Worm (Caenorhabditis elegans) whole organism, young adult: Measurements from ENCODE around the gene cyn-13.
"Not testable (repeated sequence)": the region's sequence is repeated elsewhere in the genome, so short reads cannot be mapped to it uniquely, and the experiment has no call there.

ENCODE experiments used
- B0336.3 ChIP-seq: fragments of 200-800 bp; sonication (Bioruptor generic); IDR thresholded peaks from 2 replicates; pipeline ENCODE4 v1.3.6; 2022; ENCODE audit warnings: missing genetic modification characterization, missing compliant biosample characterization
- F49E8.2 ChIP-seq: sonication (generic microtip); optimal IDR thresholded peaks from 3 replicates; lab custom pipeline; 2017; ENCODE audit warnings: missing genetic modification characterization, mild to moderate bottlenecking, missing compliant biosample characterization, antibody characterized with exemption, moderate library complexity; ENCODE audit not compliant: insufficient read depth
- F52B5.7 ChIP-seq: sonication (generic microtip); optimal IDR thresholded peaks from 2 replicates; lab custom pipeline; 2016; ENCODE audit warnings: mild to moderate bottlenecking, missing genetic modification characterization, missing compliant biosample characterization
- dpl-1 ChIP-seq: fragments of 150-350 bp; optimal IDR thresholded peaks from 2 replicates; lab custom pipeline; 2014; ENCODE audit warnings: missing biosample characterization, missing genetic modification reagents, missing genetic modification characterization
- unc-62 ChIP-seq: fragments of 150-350 bp; optimal IDR thresholded peaks from 2 replicates; lab custom pipeline; 2014; ENCODE audit warnings: missing biosample characterization, missing genetic modification reagents, missing genetic modification characterization
- zim-3 ChIP-seq: sonication (generic microtip); optimal IDR thresholded peaks from 2 replicates; lab custom pipeline; 2017; ENCODE audit warnings: mild to moderate bottlenecking, missing genetic modification characterization, moderate library complexity, missing compliant biosample characterization

- not testable (repeated sequence) for TF ChIP-seq B0336.3 (GFP tag; lab: Robert Waterston, UW); dpl-1 (GFP tag; lab: Kevin White, UChicago); zim-3 (tag; lab: Kevin White, UChicago); F52B5.7; unc-62 (GFP tag; lab: Kevin White, UChicago); F49E8.2 (tag; lab: Kevin White, UChicago)
These were observed 10.8 kb upstream of the cyn-13 start for ce11 chrIV:17127224-17127623.
